Fruit fly (Drosophila melanogaster) S2 (cell line): Measurements from ENCODE around the gene CG3942.

Experiments used
- CG8478 ChIP-seq: fragments of >200 bp; optimal IDR thresholded peaks from 2 replicates; lab custom pipeline; 2018
- CTCF ChIP-seq, 2 experiments: fragments of >200 bp; optimal IDR thresholded peaks; 2 replicates each; lab custom pipeline; 2018

dm6 chr3R:12214201-12214600, 39.8 kb upstream of the CG3942 start, which contains the start of gene CG14742:
- TF ChIP-seq CG8478 (lab: Kevin White, UChicago) (no peak), CTCF (optimal IDR thresholded peaks at IDR 0.05; lab: Kevin White, UChicago) (no peak)
